Worm (Caenorhabditis elegans): ENCODE data around the gene ZK185.3.

Gene ZK185.3

ce11 chrIV:4530170-4530569 is at the start of gene ZK185.3:
TSS of gene ZK185.3 (minus strand) at chrIV:4530432.
- TF ChIP-seq elt-2 (tag; optimal IDR thresholded peaks at IDR 0.05) = peak; percentile 94
- TF ChIP-seq ahr-1 (tag; optimal IDR thresholded peaks at IDR 0.05) = no peak
- no peak for TF ChIP-seq sox-2 (GFP tag; IDR thresholded peaks at IDR 0.05)
- TF ChIP-seq hlh-8 (tag; optimal IDR thresholded peaks at IDR 0.05) = no peak

- TF ChIP-seq madf-2 (tag; optimal IDR thresholded peaks at IDR 0.05) = no peak
- TF ChIP-seq T23F11.4 (GFP tag; optimal IDR thresholded peaks at IDR 0.05) = no peak
- TF ChIP-seq sdc-2 (tag; optimal IDR thresholded peaks at IDR 0.05) = no peak
- no peak for TF ChIP-seq ceh-22 (tag; optimal IDR thresholded peaks at IDR 0.05)
- no peak for TF ChIP-seq fax-1 (tag; optimal IDR thresholded peaks at IDR 0.05)
- no peak for TF ChIP-seq dmd-4 (tag; optimal IDR thresholded peaks at IDR 0.05; ENCODE audit: borderline replicate concordance)
- no peak for TF ChIP-seq mec-3 (tag; optimal IDR thresholded peaks at IDR 0.05; ENCODE audit: borderline replicate concordance)
- TF ChIP-seq ttx-3 (tag; optimal IDR thresholded peaks at IDR 0.05) = no peak
- no peak for TF ChIP-seq unc-86 (tag; optimal IDR thresholded peaks at IDR 0.05)
- TF ChIP-seq nhr-232 (tag; optimal IDR thresholded peaks at IDR 0.05) = no peak
These were observed 49.2 kb upstream of the ZK185.3 start for ce11 chrIV:4579472-4579871.

- TF ChIP-seq elt-4 (tag; optimal IDR thresholded peaks at IDR 0.05) = no peak
- TF ChIP-seq ama-1 (optimal IDR thresholded peaks at IDR 0.05) = no peak
- TF ChIP-seq nhr-232 (tag; optimal IDR thresholded peaks at IDR 0.05) = no peak
- TF ChIP-seq F13H6.1 (tag; optimal IDR thresholded peaks at IDR 0.05) = no peak
- no peak for TF ChIP-seq hlh-8 (tag; optimal IDR thresholded peaks at IDR 0.05)
- TF ChIP-seq syd-9 (tag; optimal IDR thresholded peaks at IDR 0.05) = no peak
- TF ChIP-seq fkh-10 (GFP tag; optimal IDR thresholded peaks at IDR 0.05) = no peak
- no peak for TF ChIP-seq sox-4 (tag; optimal IDR thresholded peaks at IDR 0.05)
- no peak for TF ChIP-seq pax-1 (tag; optimal IDR thresholded peaks at IDR 0.05)
- no peak for TF ChIP-seq sdc-2 (tag; optimal IDR thresholded peaks at IDR 0.05)
- no peak for TF ChIP-seq tbx-2 (tag; optimal IDR thresholded peaks at IDR 0.05)
- TF ChIP-seq hlh-15 (tag; optimal IDR thresholded peaks at IDR 0.05) = no peak
- TF ChIP-seq odd-2 (tag; optimal IDR thresholded peaks at IDR 0.05) = no peak
These were observed 46.6 kb upstream of the ZK185.3 start for ce11 chrIV:4576847-4577246.

- no peak for TF ChIP-seq pha-2 (tag; optimal IDR thresholded peaks at IDR 0.05)
- TF ChIP-seq rnt-1 (tag; optimal IDR thresholded peaks at IDR 0.05) = no peak
- no peak for TF ChIP-seq ttx-3 (tag; optimal IDR thresholded peaks at IDR 0.05)
- TF ChIP-seq ceh-22 (tag; optimal IDR thresholded peaks at IDR 0.05) = no peak
- TF ChIP-seq pha-4 (tag; optimal IDR thresholded peaks at IDR 0.05) = no peak
- no peak for TF ChIP-seq unc-42 (tag; optimal IDR thresholded peaks at IDR 0.05)
- no peak for TF ChIP-seq gmeb-2 (tag; optimal IDR thresholded peaks at IDR 0.05)
- no peak for TF ChIP-seq elt-4 (tag; optimal IDR thresholded peaks at IDR 0.05)
- TF ChIP-seq sox-4 (tag; optimal IDR thresholded peaks at IDR 0.05) = no peak
- TF ChIP-seq ets-4 (tag; optimal IDR thresholded peaks at IDR 0.05) = no peak
- no peak for TF ChIP-seq pag-3 (tag; optimal IDR thresholded peaks at IDR 0.05; ENCODE audit: borderline replicate concordance)
- TF ChIP-seq hlh-6 (tag; optimal IDR thresholded peaks at IDR 0.05) = no peak
- TF ChIP-seq dmd-4 (tag; optimal IDR thresholded peaks at IDR 0.05; ENCODE audit: borderline replicate concordance) = no peak
- no peak for TF ChIP-seq zip-5 (tag; optimal IDR thresholded peaks at IDR 0.05)
- TF ChIP-seq pqm-1 (tag; optimal IDR thresholded peaks at IDR 0.05) = no peak
- TF ChIP-seq F13H6.1 (tag; optimal IDR thresholded peaks at IDR 0.05) = no peak
- TF ChIP-seq C08G9.2 (tag; optimal IDR thresholded peaks at IDR 0.05) = no peak
These were observed 43.8 kb upstream of the ZK185.3 start for ce11 chrIV:4574051-4574450.

- no peak for TF ChIP-seq pax-1 (tag; optimal IDR thresholded peaks at IDR 0.05)
- no peak for TF ChIP-seq elt-2 (tag; optimal IDR thresholded peaks at IDR 0.05)
- TF ChIP-seq ttx-3 (tag; optimal IDR thresholded peaks at IDR 0.05) = no peak
- peak; percentile 69 for TF ChIP-seq ceh-31 (tag; optimal IDR thresholded peaks at IDR 0.05)
- peak; percentile 89 for TF ChIP-seq unc-42 (tag; optimal IDR thresholded peaks at IDR 0.05)
- TF ChIP-seq tbx-7 (tag; optimal IDR thresholded peaks at IDR 0.05) = no peak
- no peak for TF ChIP-seq syd-9 (tag; optimal IDR thresholded peaks at IDR 0.05)
- no peak for TF ChIP-seq K09A11.1 (tag; optimal IDR thresholded peaks at IDR 0.05; ENCODE audit: insufficient read depth)
- TF ChIP-seq ztf-16 (tag; optimal IDR thresholded peaks at IDR 0.05) = no peak
- TF ChIP-seq hlh-15 (tag; optimal IDR thresholded peaks at IDR 0.05) = no peak
- TF ChIP-seq ahr-1 (tag; optimal IDR thresholded peaks at IDR 0.05) = no peak
- TF ChIP-seq Y22D7AL.16 (tag; optimal IDR thresholded peaks at IDR 0.05) = no peak
- no peak for TF ChIP-seq che-1 (tag; optimal IDR thresholded peaks at IDR 0.05)
- no peak for TF ChIP-seq unc-86 (tag; optimal IDR thresholded peaks at IDR 0.05)
- no peak for TF ChIP-seq pha-4 (tag; optimal IDR thresholded peaks at IDR 0.05)
- TF ChIP-seq hlh-6 (tag; optimal IDR thresholded peaks at IDR 0.05) = no peak
- no peak for TF ChIP-seq ceh-22 (tag; optimal IDR thresholded peaks at IDR 0.05)
- TF ChIP-seq C38D4.7 (GFP tag; optimal IDR thresholded peaks at IDR 0.05) = no peak
- no peak for TF ChIP-seq ceh-30 (tag; optimal IDR thresholded peaks at IDR 0.05)
- TF ChIP-seq unc-55 (GFP tag; optimal IDR thresholded peaks at IDR 0.05) = peak; percentile 19
- TF ChIP-seq ceh-34 (tag; optimal IDR thresholded peaks at IDR 0.05) = peak; percentile 20
- no peak for TF ChIP-seq pros-1 (tag; optimal IDR thresholded peaks at IDR 0.05)
These were observed 40.4 kb upstream of the ZK185.3 start for ce11 chrIV:4570599-4570998.

Measured in whole organism, late embryonic.